Fruit fly (Drosophila melanogaster) whole organism, embryonic: ENCODE results near the gene Spn38F.

Source experiments
- ATbp ChIP-seq: fragments of 200-800 bp; sonication (Bioruptor generic); optimal IDR thresholded peaks from 2 replicates; lab custom pipeline; 2017; ENCODE audit warnings: missing biosample characterization, mild to moderate bottlenecking, missing genetic modification characterization, missing genetic modification reagents
- Awh ChIP-seq: fragments of 200-800 bp; sonication (Bioruptor generic); IDR thresholded peaks from 2 replicates; pipeline ENCODE4, ENCODE4 v1.3.6; 2022; ENCODE audit warnings: missing biosample characterization, missing genetic modification characterization
- CG10147 ChIP-seq: fragments of 200-800 bp; sonication (Bioruptor generic); optimal IDR thresholded peaks from 2 replicates; lab custom pipeline; 2019; ENCODE audit warnings: missing biosample characterization, mild to moderate bottlenecking, missing genetic modification characterization, moderate library complexity
- CG1024 ChIP-seq: fragments of 200-800 bp; sonication (Bioruptor generic); IDR thresholded peaks from 2 replicates; pipeline ENCODE4 v1.3.6; 2022; ENCODE audit warnings: missing biosample characterization, missing genetic modification characterization
- CG11695 ChIP-seq: fragments of 200-800 bp; sonication (Bioruptor generic); IDR thresholded peaks from 3 replicates; pipeline ENCODE4 v1.3.6; 2022; ENCODE audit warnings: missing biosample characterization, missing genetic modification characterization
- CG12659 ChIP-seq: fragments of 200-800 bp; sonication (Bioruptor generic); optimal IDR thresholded peaks from 3 replicates; lab custom pipeline; 2017; ENCODE audit warnings: mild to moderate bottlenecking, missing biosample characterization, missing genetic modification reagents, missing genetic modification characterization
- CG13287 ChIP-seq: fragments of 200-800 bp; sonication (Bioruptor generic); IDR thresholded peaks from 2 replicates; pipeline ENCODE4 v1.3.6; 2022; ENCODE audit warnings: missing biosample characterization, missing genetic modification characterization; ENCODE audit not compliant: partially characterized antibody
- CG13775 ChIP-seq: fragments of 200-800 bp; sonication (Bioruptor generic); optimal IDR thresholded peaks from 3 replicates; lab custom pipeline; 2017; ENCODE audit warnings: missing biosample characterization, mild to moderate bottlenecking, missing genetic modification characterization
- CG14710 ChIP-seq: fragments of 200-800 bp; sonication (Bioruptor generic); optimal IDR thresholded peaks from 3 replicates; lab custom pipeline; 2019; ENCODE audit warnings: missing biosample characterization, mild to moderate bottlenecking, missing genetic modification characterization, moderate library complexity
- CG1602 ChIP-seq: fragments of 200-800 bp; sonication (Bioruptor generic); optimal IDR thresholded peaks from 3 replicates; lab custom pipeline; 2016; ENCODE audit warnings: missing biosample characterization, missing genetic modification characterization
- CG17186 ChIP-seq: fragments of 200-800 bp; sonication (Bioruptor generic); optimal IDR thresholded peaks from 3 replicates; lab custom pipeline; 2017; ENCODE audit warnings: missing biosample characterization, missing genetic modification reagents, missing genetic modification characterization
- CG31441 ChIP-seq: fragments of 200-800 bp; sonication (Bioruptor generic); IDR thresholded peaks from 2 replicates; pipeline ENCODE4 v1.3.6; 2022; ENCODE audit warnings: missing biosample characterization, missing genetic modification characterization
- CG3163 ChIP-seq: fragments of 200-800 bp; sonication (Bioruptor generic); optimal IDR thresholded peaks from 3 replicates; lab custom pipeline; 2016; ENCODE audit warnings: missing biosample characterization, missing genetic modification characterization
- CG32772 ChIP-seq: fragments of 200-800 bp; sonication (Bioruptor generic); IDR thresholded peaks from 2 replicates; pipeline ENCODE4 v1.3.6; 2022; ENCODE audit warnings: missing biosample characterization, missing genetic modification characterization
- CG4424 ChIP-seq: fragments of 200-800 bp; sonication (Bioruptor generic); optimal IDR thresholded peaks from 3 replicates; lab custom pipeline; 2016; ENCODE audit warnings: missing biosample characterization, missing genetic modification characterization
- CG5953 ChIP-seq: fragments of 200-800 bp; sonication (Bioruptor generic); IDR thresholded peaks from 2 replicates; pipeline ENCODE4 v1.3.6; 2022; ENCODE audit warnings: missing biosample characterization, missing genetic modification characterization
- CG6254 ChIP-seq: fragments of 200-800 bp; sonication (Bioruptor generic); optimal IDR thresholded peaks from 3 replicates; lab custom pipeline; 2017; ENCODE audit warnings: mild to moderate bottlenecking, missing biosample characterization, missing genetic modification reagents, missing genetic modification characterization
- CG8089 ChIP-seq: fragments of 200-800 bp; sonication (Bioruptor generic); optimal IDR thresholded peaks from 3 replicates; lab custom pipeline; 2016; ENCODE audit warnings: missing biosample characterization, missing genetic modification characterization
- Chrac-16 ChIP-seq: fragments of 200-800 bp; sonication (Bioruptor generic); optimal IDR thresholded peaks from 3 replicates; lab custom pipeline; 2016; ENCODE audit warnings: missing biosample characterization, missing genetic modification characterization
- CrebB ChIP-seq: fragments of 200-800 bp; sonication (Bioruptor generic); optimal IDR thresholded peaks from 3 replicates; lab custom pipeline; 2018; ENCODE audit warnings: missing biosample characterization, mild to moderate bottlenecking, missing genetic modification characterization
- Dek ChIP-seq: fragments of 200-800 bp; sonication (Bioruptor generic); optimal IDR thresholded peaks from 3 replicates; lab custom pipeline; 2019; ENCODE audit warnings: missing biosample characterization, mild to moderate bottlenecking, missing genetic modification characterization, moderate library complexity
- Dip3 ChIP-seq: fragments of 200-800 bp; sonication (Bioruptor generic); optimal IDR thresholded peaks from 3 replicates; lab custom pipeline; 2016; ENCODE audit warnings: missing biosample characterization, missing genetic modification characterization
- Fer2 ChIP-seq: fragments of 200-800 bp; sonication (Bioruptor generic); optimal IDR thresholded peaks from 2 replicates; lab custom pipeline; 2018; ENCODE audit warnings: missing biosample characterization, mild to moderate bottlenecking, missing genetic modification characterization, moderate library complexity
- HLH3B ChIP-seq: fragments of 200-800 bp; sonication (Bioruptor generic); IDR thresholded peaks from 2 replicates; pipeline ENCODE4 v1.3.6; 2022; ENCODE audit warnings: missing biosample characterization, missing genetic modification characterization
- NfI ChIP-seq: fragments of 200-800 bp; sonication (Bioruptor generic); optimal IDR thresholded peaks from 3 replicates; lab custom pipeline; 2018; ENCODE audit warnings: missing biosample characterization, mild to moderate bottlenecking, missing genetic modification characterization, moderate library complexity
- ab ChIP-seq: fragments of 200-800 bp; sonication (Bioruptor generic); optimal IDR thresholded peaks from 2 replicates; lab custom pipeline; 2016; ENCODE audit warnings: missing biosample characterization, missing genetic modification characterization
- al ChIP-seq: fragments of 200-800 bp; sonication (Bioruptor generic); IDR thresholded peaks from 2 replicates; pipeline ENCODE4 v1.3.6; 2022; ENCODE audit warnings: missing biosample characterization, missing genetic modification characterization
- ara ChIP-seq: fragments of 200-800 bp; sonication (Bioruptor generic); IDR thresholded peaks from 2 replicates; pipeline ENCODE4 v1.3.6; 2022; ENCODE audit warnings: missing biosample characterization, missing genetic modification characterization
- ash1 ChIP-seq: fragments of 200-800 bp; sonication (Bioruptor generic); optimal IDR thresholded peaks from 2 replicates; lab custom pipeline; 2018; ENCODE audit warnings: missing biosample characterization, mild to moderate bottlenecking, missing genetic modification characterization
- chif ChIP-seq, 2 experiments: fragments of 200-800 bp; sonication (Bioruptor generic); optimal IDR thresholded peaks; 3 replicates each; lab custom pipeline; 2016; ENCODE audit warnings: missing biosample characterization in 2 of 2, missing genetic modification characterization in 2 of 2
- ci ChIP-seq: fragments of 200-800 bp; sonication (Bioruptor generic); IDR thresholded peaks from 3 replicates; pipeline ENCODE4 v1.3.6; 2022; ENCODE audit warnings: missing biosample characterization, missing genetic modification characterization
- cwo ChIP-seq: fragments of 200-800 bp; sonication (Bioruptor generic); optimal IDR thresholded peaks from 3 replicates; lab custom pipeline; 2017; ENCODE audit warnings: missing biosample characterization, missing genetic modification characterization, mild to moderate bottlenecking, moderate library complexity, missing genetic modification reagents
- dimm ChIP-seq: fragments of 200-800 bp; sonication (Bioruptor generic); IDR thresholded peaks from 2 replicates; pipeline ENCODE4 v1.3.6; 2022; ENCODE audit warnings: missing biosample characterization, missing genetic modification characterization
- dpn ChIP-seq, 2 experiments: fragments of 200-800 bp; sonication (Bioruptor generic); optimal IDR thresholded peaks; 3 replicates each; lab custom pipeline; 2016; ENCODE audit warnings: missing biosample characterization in 2 of 2, missing genetic modification characterization in 2 of 2
- eyg ChIP-seq: fragments of 200-800 bp; sonication (Bioruptor generic); optimal IDR thresholded peaks from 3 replicates; lab custom pipeline; 2016; ENCODE audit warnings: missing biosample characterization, missing genetic modification characterization
- fd3F ChIP-seq: fragments of 200-800 bp; sonication (Bioruptor generic); optimal IDR thresholded peaks from 2 replicates; lab custom pipeline; 2018; ENCODE audit warnings: missing biosample characterization, mild to moderate bottlenecking, missing genetic modification characterization, moderate library complexity
- gem ChIP-seq: fragments of 200-800 bp; sonication (Bioruptor generic); optimal IDR thresholded peaks from 2 replicates; lab custom pipeline; 2019; ENCODE audit warnings: missing biosample characterization, mild to moderate bottlenecking, missing genetic modification characterization, moderate library complexity
- jing ChIP-seq: fragments of 200-800 bp; sonication (Bioruptor generic); optimal IDR thresholded peaks from 2 replicates; lab custom pipeline; 2018; ENCODE audit warnings: missing biosample characterization, mild to moderate bottlenecking, missing genetic modification characterization
- knrl ChIP-seq: fragments of 200-800 bp; sonication (Bioruptor generic); IDR thresholded peaks from 3 replicates; pipeline ENCODE4 v1.3.6; 2022; ENCODE audit warnings: missing biosample characterization, missing genetic modification characterization; ENCODE audit not compliant: partially characterized antibody
- pb ChIP-seq: fragments of 200-800 bp; sonication (Bioruptor generic); optimal IDR thresholded peaks from 3 replicates; lab custom pipeline; 2016; ENCODE audit warnings: missing biosample characterization, missing genetic modification characterization
- pfk ChIP-seq: fragments of 200-800 bp; sonication (Bioruptor generic); optimal IDR thresholded peaks from 2 replicates; lab custom pipeline; 2018; ENCODE audit warnings: missing biosample characterization, mild to moderate bottlenecking, missing genetic modification characterization, moderate library complexity
- pho ChIP-seq: fragments of 200-800 bp; sonication (Bioruptor generic); optimal IDR thresholded peaks from 2 replicates; lab custom pipeline; 2016; ENCODE audit warnings: missing biosample characterization, missing genetic modification characterization
- row ChIP-seq: fragments of 200-800 bp; sonication (Bioruptor generic); IDR thresholded peaks from 3 replicates; pipeline ENCODE4 v1.3.6; 2022; ENCODE audit warnings: missing biosample characterization, missing genetic modification characterization
- scrt ChIP-seq: fragments of 200-800 bp; sonication (Bioruptor generic); optimal IDR thresholded peaks from 2 replicates; lab custom pipeline; 2018; ENCODE audit warnings: missing biosample characterization, mild to moderate bottlenecking, missing genetic modification characterization, moderate library complexity
- seq ChIP-seq: fragments of 200-800 bp; sonication (Bioruptor generic); IDR thresholded peaks from 2 replicates; pipeline ENCODE4 v1.3.6; 2022; ENCODE audit warnings: missing biosample characterization, missing genetic modification characterization
- slbo ChIP-seq: fragments of 200-800 bp; sonication (Bioruptor generic); IDR thresholded peaks from 2 replicates; pipeline ENCODE4 v1.3.6; 2022; ENCODE audit warnings: missing biosample characterization, missing genetic modification characterization
- slp2 ChIP-seq: fragments of 200-800 bp; sonication (Bioruptor generic); optimal IDR thresholded peaks from 2 replicates; lab custom pipeline; 2016; ENCODE audit warnings: missing biosample characterization, missing genetic modification characterization
- tio ChIP-seq: fragments of 200-800 bp; sonication (Bioruptor generic); optimal IDR thresholded peaks from 2 replicates; lab custom pipeline; 2017; ENCODE audit warnings: missing biosample characterization, missing genetic modification characterization, inconsistent platforms
- trem ChIP-seq: fragments of 200-800 bp; optimal IDR thresholded peaks from 3 replicates; lab custom pipeline; 2019; ENCODE audit warnings: missing biosample characterization, mild to moderate bottlenecking, missing genetic modification characterization, moderate library complexity
- ttk ChIP-seq: fragments of 200-800 bp; sonication (Bioruptor generic); IDR thresholded peaks from 2 replicates; pipeline ENCODE4 v2.1.2; 2022; ENCODE audit warnings: missing biosample characterization, missing genetic modification characterization
- yki ChIP-seq: fragments of >200 bp; optimal IDR thresholded peaks from 3 replicates; lab custom pipeline; 2018

The Spn38F gene

dm6 chr2L:20796758-20797514 lies 40.8 kb downstream of the Spn38F start, which contains the start of gene vari (continued):
- no peak for TF ChIP-seq gem (tag; lab: Kevin White, UChicago)
- no peak for TF ChIP-seq eyg (GFP tag; lab: Kevin White, UChicago)
- TF ChIP-seq pb (GFP tag; lab: Kevin White, UChicago), result peak; percentile 18
- TF ChIP-seq Dip3, result no peak
- TF ChIP-seq Fer2 (tag; lab: Kevin White, UChicago), result no peak
- TF ChIP-seq chif (GFP tag; optimal IDR thresholded peaks at IDR 0.05; lab: Kevin White, UChicago), result no peak
- TF ChIP-seq CG12659, result no peak
- TF ChIP-seq knrl (GFP tag; lab: Robert Waterston, UW), result no peak
- no peak for TF ChIP-seq dimm (GFP tag; lab: Robert Waterston, UW)
- TF ChIP-seq al (GFP tag; lab: Robert Waterston, UW), result no peak
- no peak for TF ChIP-seq slbo (GFP tag; lab: Robert Waterston, UW)
- TF ChIP-seq CG8089 (GFP tag; lab: Kevin White, UChicago), result no peak
- TF ChIP-seq CG5953 (GFP tag; lab: Robert Waterston, UW), result no peak
- no peak for TF ChIP-seq tio (GFP tag; lab: Kevin White, UChicago)
- no peak for TF ChIP-seq CG4424 (GFP tag; lab: Kevin White, UChicago)
- no peak for TF ChIP-seq pho (GFP tag; lab: Kevin White, UChicago)
- TF ChIP-seq cwo (GFP tag; lab: Kevin White, UChicago), result no peak
- no peak for TF ChIP-seq jing
- no peak for TF ChIP-seq CG1024 (GFP tag; lab: Robert Waterston, UW)
- TF ChIP-seq slp2 (GFP tag; lab: Kevin White, UChicago), result no peak
- no peak for TF ChIP-seq CG11695 (GFP tag; lab: Robert Waterston, UW)
- no peak for TF ChIP-seq seq (GFP tag; lab: Robert Waterston, UW)
- TF ChIP-seq Chrac-16 (GFP tag; lab: Kevin White, UChicago), result no peak
- TF ChIP-seq CG10147, result no peak
- no peak for TF ChIP-seq yki (lab: Kevin White, UChicago)
- no peak for TF ChIP-seq CG14710 (tag; lab: Kevin White, UChicago)
- no peak for TF ChIP-seq dpn (GFP tag; optimal IDR thresholded peaks at IDR 0.05; lab: Kevin White, UChicago)
- no peak for TF ChIP-seq CrebB
- TF ChIP-seq ttk, result no peak
- no peak; the same call in 1 of the 2 replicates for TF ChIP-seq Awh (GFP tag; lab: Robert Waterston, UW)
- no peak for TF ChIP-seq CG17186 (GFP tag; lab: Kevin White, UChicago)
- TF ChIP-seq ATbp (GFP tag; lab: Kevin White, UChicago), result no peak
- TF ChIP-seq HLH3B (GFP tag; lab: Robert Waterston, UW), result no peak
- no peak for TF ChIP-seq ab (GFP tag; lab: Kevin White, UChicago)
- TF ChIP-seq CG3163 (GFP tag; lab: Kevin White, UChicago), result no peak
- TF ChIP-seq CG13287, result peak; percentile 22; the same call in 1 of the 2 replicates
- no peak for TF ChIP-seq ara (GFP tag; lab: Robert Waterston, UW)
- no peak for TF ChIP-seq CG13775 (GFP tag; lab: Kevin White, UChicago)
- TF ChIP-seq CG1602 (GFP tag; lab: Kevin White, UChicago), result no peak
- TF ChIP-seq CG6254, result no peak
- no peak for TF ChIP-seq NfI
- no peak for TF ChIP-seq CG32772 (GFP tag; lab: Robert Waterston, UW)
- TF ChIP-seq ci (GFP tag; lab: Robert Waterston, UW), result no peak; the same call in 2 of the 3 replicates
- TF ChIP-seq scrt (GFP tag; lab: Kevin White, UChicago), result peak; percentile 58
- no peak; the same call in 1 of the 3 replicates for TF ChIP-seq row (GFP tag; lab: Robert Waterston, UW)
- no peak for TF ChIP-seq ash1 (GFP tag; lab: Kevin White, UChicago)
- no peak for TF ChIP-seq trem (tag; lab: Kevin White, UChicago)
- no peak for TF ChIP-seq CG31441 (GFP tag; lab: Robert Waterston, UW)
- no peak for TF ChIP-seq pfk
- no peak for TF ChIP-seq Dek (tag; lab: Kevin White, UChicago)
- TF ChIP-seq fd3F (GFP tag; lab: Kevin White, UChicago), result no peak
